Worm (Caenorhabditis elegans) whole organism, early embryonic: ENCODE results near the gene pho-11.

ENCODE experiments used
- B0310.2 ChIP-seq: sonication (generic microtip); optimal IDR thresholded peaks from 2 replicates; lab custom pipeline; 2016; ENCODE audit warnings: mild to moderate bottlenecking, missing genetic modification characterization, missing compliant biosample characterization
- F13C5.2 ChIP-seq: sonication (generic microtip); optimal IDR thresholded peaks from 2 replicates; lab custom pipeline; 2017; ENCODE audit warnings: mild to moderate bottlenecking, missing genetic modification characterization, inconsistent platforms, missing compliant biosample characterization
- aly-1 ChIP-seq: sonication (generic microtip); optimal IDR thresholded peaks from 2 replicates; lab custom pipeline; 2016; ENCODE audit warnings: missing genetic modification characterization, missing compliant biosample characterization
- ama-1 ChIP-seq: fragments of 150-350 bp; optimal IDR thresholded peaks from 2 replicates; lab custom pipeline; 2014
- ceh-13 ChIP-seq: fragments of 200-800 bp; sonication (Bioruptor generic); optimal IDR thresholded peaks from 2 replicates; lab custom pipeline; 2018; ENCODE audit warnings: mild to moderate bottlenecking, missing genetic modification characterization, missing compliant biosample characterization
- ceh-36 ChIP-seq: sonication (generic microtip); optimal IDR thresholded peaks from 2 replicates; lab custom pipeline; 2016; ENCODE audit warnings: missing genetic modification characterization, inconsistent platforms, missing compliant biosample characterization
- ets-7 ChIP-seq: sonication (generic microtip); optimal IDR thresholded peaks from 2 replicates; lab custom pipeline; 2016; ENCODE audit warnings: missing genotype, missing genetic modification characterization, missing compliant biosample characterization
- flt-1 ChIP-seq: fragments of 200-800 bp; sonication (Bioruptor generic); IDR thresholded peaks from 2 replicates; pipeline ENCODE4 v1.3.6; 2022; ENCODE audit warnings: missing genetic modification characterization, missing compliant biosample characterization
- hmbx-1 ChIP-seq: sonication (generic microtip); optimal IDR thresholded peaks from 2 replicates; lab custom pipeline; 2016; ENCODE audit warnings: mild to moderate bottlenecking, missing genetic modification characterization, missing compliant biosample characterization
- hmg-4 ChIP-seq: fragments of 200-800 bp; sonication (Bioruptor generic); optimal IDR thresholded peaks from 2 replicates; lab custom pipeline; 2018; ENCODE audit warnings: mild to moderate bottlenecking, missing genetic modification characterization, missing compliant biosample characterization
- hnd-1 ChIP-seq: sonication (generic microtip); optimal IDR thresholded peaks from 2 replicates; lab custom pipeline; 2016; ENCODE audit warnings: missing genetic modification characterization, missing compliant biosample characterization
- pes-1 ChIP-seq: fragments of 200-800 bp; sonication (Bioruptor generic); IDR thresholded peaks from 2 replicates; pipeline ENCODE4 v1.3.6; 2022; ENCODE audit warnings: missing genetic modification reagents, missing genetic modification characterization, missing compliant biosample characterization
- scrt-1 ChIP-seq: fragments of 200-800 bp; sonication (Bioruptor generic); IDR thresholded peaks from 2 replicates; pipeline ENCODE4 v1.3.6; 2022; ENCODE audit warnings: missing genetic modification characterization, missing compliant biosample characterization
- sea-1 ChIP-seq: fragments of 200-800 bp; sonication (Bioruptor generic); conservative IDR thresholded peaks from 2 replicates; pipeline ENCODE4 v1.3.6; 2022; ENCODE audit warnings: missing genetic modification characterization, missing compliant biosample characterization
- tbx-11 ChIP-seq: fragments of 200-800 bp; sonication (Bioruptor generic); IDR thresholded peaks from 2 replicates; pipeline ENCODE4 v1.3.6; 2022; ENCODE audit warnings: missing genetic modification characterization, missing compliant biosample characterization
- tbx-37 ChIP-seq: fragments of 200-800 bp; sonication (Bioruptor generic); conservative IDR thresholded peaks from 2 replicates; pipeline ENCODE4 v1.3.6; 2022; ENCODE audit warnings: missing genetic modification reagents, missing genetic modification characterization, missing compliant biosample characterization
- tra-4 ChIP-seq: sonication (generic microtip); optimal IDR thresholded peaks from 2 replicates; lab custom pipeline; 2017; ENCODE audit warnings: missing genetic modification characterization, missing compliant biosample characterization

The pho-11 gene

ce11 chrII:9936859-9937258 lies 5.2 kb downstream of the pho-11 start, which contains the start of gene C05C10.3:
Gene C05C10.3, minus strand, starts transcription at chrII:9936893.
- TF ChIP-seq tbx-11 (no peak), aly-1 (no peak), F13C5.2 (tag; lab: Kevin White, UChicago) (no peak), hmg-4 (no peak), ceh-13 (GFP tag; lab: Kevin White, UChicago) (no peak), ceh-36 (tag; lab: Kevin White, UChicago) (no peak)

ce11 chrII:9937611-9938010 lies 6.0 kb downstream of the pho-11 start:
- no peak for TF ChIP-seq aly-1
- no peak for TF ChIP-seq flt-1 (GFP tag; lab: Robert Waterston, UW)
- no peak for TF ChIP-seq tbx-11
- TF ChIP-seq ama-1 (lab: Kevin White, UChicago): no peak
- TF ChIP-seq pes-1 (GFP tag; lab: Robert Waterston, UW): no peak
- TF ChIP-seq hmbx-1: no peak
- TF ChIP-seq ceh-13 (GFP tag; lab: Kevin White, UChicago): no peak
- no peak for TF ChIP-seq scrt-1 (GFP tag; lab: Robert Waterston, UW)
- TF ChIP-seq sea-1 (GFP tag; lab: Robert Waterston, UW): no peak
- no peak for TF ChIP-seq hmg-4
- no peak for TF ChIP-seq ceh-36 (tag; lab: Kevin White, UChicago)
- no peak for TF ChIP-seq tra-4 (tag; lab: Kevin White, UChicago)
- no peak for TF ChIP-seq hnd-1 (tag; lab: Kevin White, UChicago)
- TF ChIP-seq ets-7: no peak
- no peak for TF ChIP-seq B0310.2
- no peak for TF ChIP-seq F13C5.2 (tag; lab: Kevin White, UChicago)
- no peak for TF ChIP-seq tbx-37

ce11 chrII:9938877-9939276 lies 7.2 kb downstream of the pho-11 start, which contains the start of the genes C05C10.7 and C05C10.5:
Gene C05C10.7, minus strand, starts transcription at chrII:9938971.
Gene C05C10.5, plus strand, starts transcription at chrII:9939040.
- TF ChIP-seq hnd-1 (tag; lab: Kevin White, UChicago) (no peak), tbx-37 (no peak), ceh-13 (GFP tag; lab: Kevin White, UChicago) (no peak), scrt-1 (GFP tag; lab: Robert Waterston, UW) (no peak), sea-1 (GFP tag; lab: Robert Waterston, UW) (no peak), flt-1 (GFP tag; lab: Robert Waterston, UW) (no peak), hmg-4 (no peak), pes-1 (GFP tag; lab: Robert Waterston, UW) (no peak), tra-4 (tag; lab: Kevin White, UChicago) (no peak), tbx-11 (no peak)

ce11 chrII:9940430-9940829 lies 8.8 kb downstream of the pho-11 start, which contains the start of gene ufd-3:
Gene ufd-3, plus strand, starts transcription at chrII:9940753.
- TF ChIP-seq ets-7 (no peak), F13C5.2 (tag; lab: Kevin White, UChicago) (peak; percentile 57), hmbx-1 (no peak), flt-1 (GFP tag; lab: Robert Waterston, UW) (peak; percentile 47; the same call in 1 of the 2 replicates), ceh-13 (GFP tag; lab: Kevin White, UChicago) (no peak), tbx-37 (peak; percentile 87)

- TF ChIP-seq tbx-37 (no peak), F13C5.2 (tag; lab: Kevin White, UChicago) (no peak), pes-1 (GFP tag; lab: Robert Waterston, UW) (no peak), ama-1 (lab: Kevin White, UChicago) (no peak), tra-4 (tag; lab: Kevin White, UChicago) (no peak), scrt-1 (GFP tag; lab: Robert Waterston, UW) (no peak), ets-7 (no peak), sea-1 (GFP tag; lab: Robert Waterston, UW) (no peak), ceh-36 (tag; lab: Kevin White, UChicago) (no peak), tbx-11 (no peak)
Measured at ce11 chrII:9943246-9943645, 11.6 kb downstream of the pho-11 start.

- TF ChIP-seq ama-1 (lab: Kevin White, UChicago) (no peak), pes-1 (GFP tag; lab: Robert Waterston, UW) (no peak), sea-1 (GFP tag; lab: Robert Waterston, UW) (no peak), hnd-1 (tag; lab: Kevin White, UChicago) (no peak), scrt-1 (GFP tag; lab: Robert Waterston, UW) (no peak), flt-1 (GFP tag; lab: Robert Waterston, UW) (no peak), ceh-13 (GFP tag; lab: Kevin White, UChicago) (no peak), F13C5.2 (tag; lab: Kevin White, UChicago) (no peak), B0310.2 (no peak), tbx-37 (no peak), ets-7 (no peak)
Measured at ce11 chrII:9943837-9944236, 12.2 kb downstream of the pho-11 start, which contains the start of gene flad-1. Gene flad-1, plus strand, starts transcription at chrII:9944137.

ce11 chrII:9948662-9949061 lies 17.0 kb downstream of the pho-11 start:
- TF ChIP-seq flt-1 (GFP tag; lab: Robert Waterston, UW): no peak
- no peak for TF ChIP-seq hmg-4
- TF ChIP-seq ets-7: no peak
- TF ChIP-seq hmbx-1: no peak
- no peak for TF ChIP-seq tra-4 (tag; lab: Kevin White, UChicago)
- TF ChIP-seq ama-1 (lab: Kevin White, UChicago): no peak
- no peak for TF ChIP-seq sea-1 (GFP tag; lab: Robert Waterston, UW)
- no peak for TF ChIP-seq pes-1 (GFP tag; lab: Robert Waterston, UW)
- no peak for TF ChIP-seq tbx-37

- TF ChIP-seq ets-7: no peak
Measured at ce11 chrII:9951846-9952245, 20.2 kb downstream of the pho-11 start.
